Fruit fly (Drosophila melanogaster) whole organism, prepupa: Measurements from ENCODE around the gene CG12010.

Experiments
- CG11762 ChIP-seq: fragments of 200-800 bp; sonication (Bioruptor generic); optimal IDR thresholded peaks from 3 replicates; lab custom pipeline; 2016; ENCODE audit warnings: missing biosample characterization, missing genetic modification characterization; ENCODE audit not compliant: insufficient read depth
- CG31627 ChIP-seq: fragments of 200-800 bp; sonication (Bioruptor generic); optimal IDR thresholded peaks from 3 replicates; lab custom pipeline; 2016; ENCODE audit warnings: missing biosample characterization, missing genetic modification characterization
- CG7368 ChIP-seq: fragments of 200-800 bp; sonication (Bioruptor generic); optimal IDR thresholded peaks from 3 replicates; lab custom pipeline; 2016; ENCODE audit warnings: missing biosample characterization, missing genetic modification characterization
- Lpt ChIP-seq: fragments of 200-800 bp; sonication (Bioruptor generic); optimal IDR thresholded peaks from 3 replicates; lab custom pipeline; 2016; ENCODE audit warnings: missing biosample characterization, missing genetic modification characterization
- Smox ChIP-seq: fragments of 200-800 bp; sonication (Bioruptor generic); optimal IDR thresholded peaks from 3 replicates; lab custom pipeline; 2016; ENCODE audit warnings: missing biosample characterization, missing genetic modification characterization
- Sox14 ChIP-seq: fragments of 200-800 bp; sonication (Bioruptor generic); optimal IDR thresholded peaks from 3 replicates; lab custom pipeline; 2016; ENCODE audit warnings: missing biosample characterization, missing genetic modification characterization
- net ChIP-seq: fragments of 200-800 bp; sonication (Bioruptor generic); optimal IDR thresholded peaks from 3 replicates; lab custom pipeline; 2016; ENCODE audit warnings: missing biosample characterization, missing genetic modification characterization

dm6 chr3L:3381869-3382488 lies 7.9 kb downstream of the CG12010 start:
- TF ChIP-seq Lpt (GFP tag; lab: Kevin White, UChicago): no peak
- no peak for TF ChIP-seq Sox14 (GFP tag; lab: Kevin White, UChicago)
- TF ChIP-seq CG11762: no peak
- TF ChIP-seq net (GFP tag; lab: Kevin White, UChicago): no peak
- TF ChIP-seq Smox: no peak
- no peak for TF ChIP-seq CG31627 (GFP tag; lab: Kevin White, UChicago)
- TF ChIP-seq CG7368 (GFP tag; lab: Kevin White, UChicago): no peak
